Worm (Caenorhabditis elegans) whole organism, L1 larva: Measurements from ENCODE around the gene F55C5.10.

Experiments used
- C34B4.2 ChIP-seq: sonication (generic microtip); optimal IDR thresholded peaks from 2 replicates; lab custom pipeline; 2017; ENCODE audit warnings: mild to moderate bottlenecking, missing genetic modification characterization, missing compliant biosample characterization
- F16B12.6 ChIP-seq: fragments of 150-350 bp; optimal IDR thresholded peaks from 2 replicates; lab custom pipeline; 2014; ENCODE audit warnings: missing biosample characterization, missing genetic modification characterization
- aly-2 ChIP-seq: fragments of 150-350 bp; optimal IDR thresholded peaks from 2 replicates; lab custom pipeline; 2014; ENCODE audit warnings: missing biosample characterization, missing genetic modification characterization
- ceh-63 ChIP-seq: fragments of 200-800 bp; sonication (Bioruptor generic); optimal IDR thresholded peaks from 2 replicates; lab custom pipeline; 2018; ENCODE audit warnings: mild to moderate bottlenecking, missing genetic modification characterization, missing compliant biosample characterization
- ceh-8 ChIP-seq: fragments of 200-800 bp; sonication (Bioruptor generic); optimal IDR thresholded peaks from 2 replicates; lab custom pipeline; 2018; ENCODE audit warnings: mild to moderate bottlenecking, missing genetic modification characterization, moderate library complexity, missing compliant biosample characterization
- ceh-82 ChIP-seq, 3 experiments: fragments of 150-350 bp in 1 of 3; sonication (generic microtip) in 2 of 3; optimal IDR thresholded peaks; 2 replicates each; lab custom pipeline; 2014 to 2017; ENCODE audit warnings: missing biosample characterization in 3 of 3, missing genetic modification characterization in 3 of 3
- ceh-90 ChIP-seq: sonication (generic microtip); optimal IDR thresholded peaks from 2 replicates; lab custom pipeline; 2016; ENCODE audit warnings: missing genetic modification characterization, missing compliant biosample characterization
- efl-1 ChIP-seq, 4 experiments: fragments of 150-350 bp; optimal IDR thresholded peaks in 3 of 4; peaks in 1 of 4; 1 replicate in 1 of 4; 2 replicates in 3 of 4; lab custom pipeline; 2014; ENCODE audit warnings: missing biosample characterization in 2 of 4, missing genetic modification characterization in 2 of 4, missing genetic modification reagents in 2 of 4
- egl-13 ChIP-seq: sonication (generic microtip); optimal IDR thresholded peaks from 2 replicates; lab custom pipeline; 2016; ENCODE audit warnings: missing genotype, missing genetic modification reagents, missing genetic modification characterization, missing compliant biosample characterization
- elt-2 ChIP-seq: sonication (generic microtip); optimal IDR thresholded peaks from 2 replicates; lab custom pipeline; 2016; ENCODE audit warnings: missing genetic modification characterization, mild to moderate bottlenecking, inconsistent platforms, missing compliant biosample characterization, missing genetic modification reagents
- elt-3 ChIP-seq, 6 experiments: fragments of 150-350 bp in 1 of 6; sonication (generic microtip); optimal IDR thresholded peaks; 2 replicates each; lab custom pipeline; 2017 to 2018; ENCODE audit warnings: missing biosample characterization in 6 of 6, missing genetic modification characterization in 6 of 6, inconsistent platforms in 1 of 6
- fkh-8 ChIP-seq: sonication (generic microtip); optimal IDR thresholded peaks from 2 replicates; lab custom pipeline; 2016; ENCODE audit warnings: mild to moderate bottlenecking, missing genetic modification characterization, missing compliant biosample characterization
- fos-1 ChIP-seq: fragments of 150-350 bp; optimal IDR thresholded peaks from 2 replicates; lab custom pipeline; 2014; ENCODE audit warnings: missing biosample characterization, missing genetic modification characterization
- grh-1 ChIP-seq: fragments of 200-800 bp; sonication (Bioruptor generic); IDR thresholded peaks from 2 replicates; pipeline ENCODE4 v1.3.6; 2022; ENCODE audit warnings: missing genetic modification reagents, missing genetic modification characterization, missing compliant biosample characterization
- hlh-17 ChIP-seq: fragments of 200-800 bp; sonication (Bioruptor generic); optimal IDR thresholded peaks from 2 replicates; lab custom pipeline; 2018; ENCODE audit warnings: missing genetic modification characterization, mild to moderate bottlenecking, missing compliant biosample characterization, moderate library complexity, borderline replicate concordance
- lin-13 ChIP-seq: fragments of 150-350 bp; optimal IDR thresholded peaks from 2 replicates; lab custom pipeline; 2014; ENCODE audit warnings: missing biosample characterization, missing genetic modification reagents, missing genetic modification characterization
- lin-14 ChIP-seq: fragments of 200-800 bp; sonication (Bioruptor generic); optimal IDR thresholded peaks from 2 replicates; lab custom pipeline; 2018; ENCODE audit warnings: mild to moderate bottlenecking, missing genetic modification characterization, moderate library complexity, missing compliant biosample characterization
- lin-35 ChIP-seq, 2 experiments: fragments of 150-350 bp; optimal IDR thresholded peaks; 2 replicates each; lab custom pipeline; 2014; ENCODE audit warnings: missing biosample characterization in 2 of 2, missing genetic modification characterization in 2 of 2, missing genetic modification reagents in 2 of 2
- lir-3 ChIP-seq: sonication (generic microtip); optimal IDR thresholded peaks from 2 replicates; lab custom pipeline; 2016; ENCODE audit warnings: mild to moderate bottlenecking, missing genetic modification characterization, moderate library complexity, missing compliant biosample characterization; ENCODE audit not compliant: poor library complexity
- lsy-2 ChIP-seq, 2 experiments: fragments of 150-350 bp; optimal IDR thresholded peaks; 2 replicates each; lab custom pipeline; 2014; ENCODE audit warnings: missing biosample characterization in 2 of 2, missing genetic modification characterization in 2 of 2
- mdl-1 ChIP-seq, 2 experiments: fragments of 150-350 bp; optimal IDR thresholded peaks; 2 replicates each; lab custom pipeline; 2014 to 2017; ENCODE audit warnings: missing biosample characterization in 2 of 2, missing genetic modification characterization in 2 of 2, inconsistent platforms in 1 of 2
- mep-1 ChIP-seq: fragments of 150-350 bp; optimal IDR thresholded peaks from 2 replicates; lab custom pipeline; 2014; ENCODE audit warnings: missing biosample characterization, missing genetic modification characterization
- nhr-11 ChIP-seq: fragments of 150-350 bp; optimal IDR thresholded peaks from 2 replicates; lab custom pipeline; 2014; ENCODE audit warnings: missing biosample characterization, missing genetic modification characterization
- nhr-12 ChIP-seq: sonication (generic microtip); optimal IDR thresholded peaks from 2 replicates; lab custom pipeline; 2017; ENCODE audit warnings: missing biosample characterization, missing genetic modification characterization
- nhr-20 ChIP-seq: sonication (generic microtip); optimal IDR thresholded peaks from 2 replicates; lab custom pipeline; 2016; ENCODE audit warnings: mild to moderate bottlenecking, missing genetic modification characterization, missing compliant biosample characterization
- nhr-237 ChIP-seq: fragments of 150-350 bp; optimal IDR thresholded peaks from 2 replicates; lab custom pipeline; 2014; ENCODE audit warnings: missing biosample characterization, missing genetic modification characterization
- nhr-28 ChIP-seq: fragments of 150-350 bp; optimal IDR thresholded peaks from 2 replicates; lab custom pipeline; 2014; ENCODE audit warnings: missing biosample characterization, missing genetic modification characterization
- nhr-47 ChIP-seq: sonication (generic microtip); optimal IDR thresholded peaks from 2 replicates; lab custom pipeline; 2016; ENCODE audit warnings: mild to moderate bottlenecking, missing genetic modification characterization, moderate library complexity, missing compliant biosample characterization
- nhr-71 ChIP-seq: sonication (generic microtip); optimal IDR thresholded peaks from 2 replicates; lab custom pipeline; 2016; ENCODE audit warnings: mild to moderate bottlenecking, missing genetic modification characterization, moderate library complexity, missing compliant biosample characterization
- nhr-76 ChIP-seq: sonication (generic microtip); optimal IDR thresholded peaks from 2 replicates; lab custom pipeline; 2017; ENCODE audit warnings: missing biosample characterization, missing genetic modification characterization
- nhr-84 ChIP-seq: sonication (generic microtip); optimal IDR thresholded peaks from 2 replicates; lab custom pipeline; 2017; ENCODE audit warnings: missing biosample characterization, missing genetic modification characterization
- nhr-90 ChIP-seq: sonication (generic microtip); optimal IDR thresholded peaks from 2 replicates; lab custom pipeline; 2016; ENCODE audit warnings: mild to moderate bottlenecking, missing genetic modification characterization, missing compliant biosample characterization; ENCODE audit not compliant: poor library complexity
- pax-3 ChIP-seq: fragments of 200-800 bp; sonication (Bioruptor generic); optimal IDR thresholded peaks from 2 replicates; lab custom pipeline; 2018; ENCODE audit warnings: mild to moderate bottlenecking, missing genetic modification characterization, moderate library complexity, missing compliant biosample characterization
- rnt-1 ChIP-seq: sonication (generic microtip); optimal IDR thresholded peaks from 2 replicates; lab custom pipeline; 2016; ENCODE audit warnings: mild to moderate bottlenecking, missing genetic modification characterization, moderate library complexity, missing compliant biosample characterization
- skn-1 ChIP-seq: fragments of 150-350 bp; optimal IDR thresholded peaks from 2 replicates; lab custom pipeline; 2014; ENCODE audit warnings: missing biosample characterization, missing genetic modification characterization
- snpc-4 ChIP-seq: fragments of 150-350 bp; optimal IDR thresholded peaks from 2 replicates; lab custom pipeline; 2014; ENCODE audit warnings: missing biosample characterization, missing genetic modification characterization
- sptf-1 ChIP-seq: fragments of 150-350 bp; optimal IDR thresholded peaks from 2 replicates; lab custom pipeline; 2014; ENCODE audit warnings: missing biosample characterization, missing genetic modification characterization
- sup-37 ChIP-seq: fragments of 200-800 bp; sonication (Bioruptor generic); optimal IDR thresholded peaks from 2 replicates; lab custom pipeline; 2018; ENCODE audit warnings: mild to moderate bottlenecking, missing genetic modification characterization, missing compliant biosample characterization
- tbx-2 ChIP-seq: sonication (generic microtip); optimal IDR thresholded peaks from 2 replicates; lab custom pipeline; 2016; ENCODE audit warnings: missing genetic modification characterization, missing compliant biosample characterization
- zip-4 ChIP-seq: fragments of 200-800 bp; sonication (Bioruptor generic); optimal IDR thresholded peaks from 2 replicates; lab custom pipeline; 2018; ENCODE audit warnings: mild to moderate bottlenecking, missing genetic modification characterization, moderate library complexity, missing compliant biosample characterization
- ztf-11 ChIP-seq, 2 experiments: sonication (generic microtip); optimal IDR thresholded peaks; 2 replicates each; lab custom pipeline; 2016 to 2017; ENCODE audit warnings: missing genetic modification characterization in 2 of 2, missing biosample characterization in 1 of 2, missing compliant biosample characterization in 1 of 2
- ztf-4 ChIP-seq: fragments of 150-350 bp; optimal IDR thresholded peaks from 2 replicates; lab custom pipeline; 2014; ENCODE audit warnings: missing biosample characterization, missing genetic modification characterization

F55C5.10 gene

DNA sequence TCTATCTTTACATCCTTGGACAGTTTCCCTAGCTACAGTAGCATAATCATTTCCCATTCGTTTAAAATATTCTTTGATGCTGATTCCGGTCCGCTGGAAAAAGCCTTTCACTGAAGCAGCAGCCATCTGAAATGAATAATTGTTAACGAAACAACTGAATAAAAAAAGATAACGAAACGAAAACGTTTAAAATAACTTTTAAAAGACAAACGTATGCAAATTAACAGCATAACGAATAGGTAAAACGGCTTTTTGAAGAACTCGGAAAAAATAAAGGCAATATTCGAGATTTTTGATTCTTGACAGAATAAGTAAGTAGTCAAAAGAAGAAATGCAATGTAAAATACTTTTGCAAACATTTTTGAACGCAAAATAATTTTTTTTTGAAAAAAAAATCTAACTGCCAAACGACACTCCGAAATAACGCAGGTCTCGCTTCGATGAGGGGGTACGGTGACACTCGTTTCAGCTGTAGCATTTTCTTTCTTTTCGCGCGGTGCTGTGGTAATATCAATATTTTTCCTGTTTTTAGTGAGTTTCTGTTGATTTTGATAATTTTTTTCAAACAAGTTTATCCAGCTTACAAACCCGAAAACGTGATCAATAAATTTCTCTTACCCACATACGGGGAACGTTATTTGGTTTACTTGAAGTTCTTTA, 34.7 kb downstream of the F55C5.10 start, which contains the start of the genes R04F11.5 and R04F11.2 (continued):
- TF ChIP-seq hlh-17 (GFP tag; lab: Kevin White, UChicago) (no peak), ceh-82 (tag; optimal IDR thresholded peaks at IDR 0.05; lab: Kevin White, UChicago) (peak; percentile 55 to 86 (median 59)), F16B12.6 (tag; lab: Kevin White, UChicago) (peak; percentile 49), sptf-1 (tag; lab: Kevin White, UChicago) (no peak), lin-14 (GFP tag; lab: Kevin White, UChicago) (peak; percentile 77), elt-3 (tag; optimal IDR thresholded peaks at IDR 0.05; lab: Kevin White, UChicago) (peak in 3 of 6 experiments; percentile 45 to 91 (median 65)), lir-3 (no peak), ceh-90 (tag; lab: Kevin White, UChicago) (no peak), nhr-84 (tag; lab: Kevin White, UChicago) (no peak), lin-13 (GFP tag; lab: Kevin White, UChicago) (peak; percentile 56), egl-13 (tag; lab: Kevin White, UChicago) (peak; percentile 46)

DNA sequence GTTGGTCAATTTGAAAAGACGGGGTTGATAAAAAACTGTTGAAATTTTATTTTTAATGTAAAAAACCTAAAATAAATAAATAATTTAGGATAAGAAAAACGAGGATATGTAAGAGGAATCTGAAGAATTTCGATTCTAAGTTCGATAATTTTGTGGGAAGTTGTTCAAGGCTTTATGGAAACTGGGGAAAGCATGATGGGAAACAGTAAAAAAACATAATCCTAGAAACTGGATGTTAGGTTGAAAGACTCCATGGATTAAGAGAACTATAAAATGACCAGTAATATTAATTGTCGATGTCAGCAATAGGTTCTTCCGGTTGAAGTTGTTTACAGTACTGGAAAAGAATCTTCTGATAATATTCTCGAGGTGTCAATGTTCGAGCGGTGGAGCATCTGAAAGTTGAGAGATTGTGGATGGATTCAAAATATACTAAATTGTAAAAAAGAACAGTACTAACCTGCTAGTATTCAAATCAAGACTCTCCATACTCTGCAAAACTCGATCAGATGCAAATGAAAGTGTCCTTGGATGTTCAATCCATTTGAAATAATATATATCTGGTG, 37.1 kb downstream of the F55C5.10 start:
- TF ChIP-seq nhr-47 (tag; lab: Kevin White, UChicago) (peak; percentile 1), aly-2 (no peak), nhr-71 (tag; lab: Kevin White, UChicago) (peak; percentile 4), efl-1 (optimal IDR thresholded peaks at IDR 0.05; lab: Kevin White, UChicago) (no peak), efl-1 (GFP tag; optimal IDR thresholded peaks at IDR 0.05 in 1 of 2; lab: Kevin White, UChicago) (peak in 1 of 2 experiments; percentile 47), pax-3 (peak; percentile 1)

DNA sequence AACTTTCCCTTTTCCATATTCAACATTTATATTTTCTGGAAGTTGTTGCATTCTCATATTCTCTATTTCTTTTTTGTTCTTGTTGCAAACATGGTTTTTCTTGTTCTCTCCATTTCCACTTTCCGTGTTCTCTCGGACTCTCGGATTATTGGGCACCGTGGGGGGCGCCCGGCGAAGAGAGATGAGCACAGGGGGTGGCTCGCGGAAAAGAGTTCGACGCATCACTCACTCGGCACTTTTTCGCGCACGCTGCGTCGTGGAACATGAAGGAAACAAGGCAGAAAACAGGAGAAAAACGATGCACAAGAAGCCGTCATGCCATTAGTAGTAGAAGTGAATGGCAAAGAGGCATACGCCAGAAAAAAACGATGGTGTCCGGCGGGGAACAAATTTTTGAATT, 43.4 kb downstream of the F55C5.10 start:
- TF ChIP-seq lin-14 (GFP tag; lab: Kevin White, UChicago) (peak; percentile 13), ceh-8 (GFP tag; lab: Kevin White, UChicago) (no peak), lin-35 (GFP tag; optimal IDR thresholded peaks at IDR 0.05; lab: Kevin White, UChicago) (no peak), efl-1 (optimal IDR thresholded peaks at IDR 0.05; lab: Kevin White, UChicago) (no peak), efl-1 (GFP tag; optimal IDR thresholded peaks at IDR 0.05 in 1 of 2; lab: Kevin White, UChicago) (peak in 1 of 2 experiments; percentile 16), ztf-4 (no peak)

DNA sequence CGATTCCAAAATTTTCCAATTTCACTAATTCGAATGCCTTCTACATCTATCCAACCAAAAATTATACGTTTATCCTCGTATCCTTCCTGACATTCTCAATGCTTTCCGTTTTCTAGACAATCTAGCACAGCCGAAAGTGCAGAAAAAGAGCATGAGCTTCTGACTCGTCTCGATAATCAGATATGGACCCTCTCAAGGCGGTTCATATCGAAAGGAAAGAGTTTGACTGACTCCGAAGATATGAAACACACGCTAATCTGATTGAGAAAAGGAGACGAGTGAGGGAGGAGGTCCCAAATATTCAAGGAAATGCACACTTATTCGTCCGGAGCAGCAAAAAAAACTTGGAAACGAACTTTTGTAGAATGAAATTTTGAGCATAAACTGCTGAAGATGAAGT, 45.9 kb downstream of the F55C5.10 start:
- no peak for TF ChIP-seq skn-1 (tag; lab: Kevin White, UChicago)
- no peak for TF ChIP-seq C34B4.2 (tag; lab: Kevin White, UChicago)
- TF ChIP-seq nhr-90 (tag; lab: Kevin White, UChicago): no peak
- TF ChIP-seq fkh-8 (tag; lab: Kevin White, UChicago): no peak
- TF ChIP-seq nhr-237: no peak
- TF ChIP-seq lin-14 (GFP tag; lab: Kevin White, UChicago): peak; percentile 12
- TF ChIP-seq nhr-11 (tag; lab: Kevin White, UChicago): no peak
- no peak for TF ChIP-seq nhr-20 (tag; lab: Kevin White, UChicago)
- no peak for TF ChIP-seq efl-1 (optimal IDR thresholded peaks at IDR 0.05; lab: Kevin White, UChicago)
- TF ChIP-seq efl-1 (GFP tag; optimal IDR thresholded peaks at IDR 0.05 in 1 of 2; lab: Kevin White, UChicago): peak in 1 of 2 experiments; percentile 86
- no peak for TF ChIP-seq tbx-2 (tag; lab: Kevin White, UChicago)
- TF ChIP-seq nhr-84 (tag; lab: Kevin White, UChicago): no peak
- no peak for TF ChIP-seq snpc-4 (tag; lab: Kevin White, UChicago)
- no peak for TF ChIP-seq nhr-28 (tag; lab: Kevin White, UChicago)
- TF ChIP-seq grh-1 (GFP tag; lab: Robert Waterston, UW): no peak
- TF ChIP-seq, all 84 proteins: peak for 2

DNA sequence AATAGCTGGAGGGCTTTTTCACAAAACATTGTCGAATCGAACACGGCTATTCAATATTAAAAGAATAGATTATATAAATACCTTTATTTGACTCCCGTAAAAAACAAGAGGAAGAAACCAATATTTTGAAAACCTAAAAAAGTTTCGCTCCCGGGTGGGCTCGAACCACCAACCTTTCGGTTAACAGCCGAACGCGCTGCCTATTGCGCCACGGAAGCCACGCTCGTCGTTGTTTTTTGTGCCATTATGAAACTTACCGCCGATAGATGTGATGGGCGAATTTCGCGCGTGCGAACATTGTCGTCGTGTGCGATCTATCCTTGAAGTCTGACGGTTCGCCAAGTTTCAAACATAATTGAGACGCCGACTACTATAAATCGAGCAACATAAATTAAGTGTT, 48.5 kb downstream of the F55C5.10 start:
- no peak for TF ChIP-seq fos-1 (tag; lab: Kevin White, UChicago)
- TF ChIP-seq sup-37 (GFP tag; lab: Kevin White, UChicago): no peak
- no peak for TF ChIP-seq mep-1
- TF ChIP-seq nhr-12 (tag; lab: Kevin White, UChicago): no peak
- no peak for TF ChIP-seq hlh-17 (GFP tag; lab: Kevin White, UChicago)
- no peak for TF ChIP-seq ztf-11 (tag; optimal IDR thresholded peaks at IDR 0.05; lab: Kevin White, UChicago)
- no peak for TF ChIP-seq nhr-76 (tag; lab: Kevin White, UChicago)
- peak; percentile 50 for TF ChIP-seq rnt-1 (tag; lab: Kevin White, UChicago)
- peak; percentile 29 to 51 for TF ChIP-seq lsy-2 (tag; optimal IDR thresholded peaks at IDR 0.05; lab: Kevin White, UChicago)
- no peak for TF ChIP-seq elt-2
- no peak for TF ChIP-seq zip-4 (GFP tag; lab: Kevin White, UChicago)
- peak in 1 of 2 experiments; percentile 42 for TF ChIP-seq mdl-1 (tag; optimal IDR thresholded peaks at IDR 0.05; lab: Kevin White, UChicago)
- TF ChIP-seq ceh-63 (GFP tag; lab: Kevin White, UChicago): no peak
